Worm (Caenorhabditis elegans): ENCODE measurements around the gene M01H9.10.

The M01H9.10 gene

DNA sequence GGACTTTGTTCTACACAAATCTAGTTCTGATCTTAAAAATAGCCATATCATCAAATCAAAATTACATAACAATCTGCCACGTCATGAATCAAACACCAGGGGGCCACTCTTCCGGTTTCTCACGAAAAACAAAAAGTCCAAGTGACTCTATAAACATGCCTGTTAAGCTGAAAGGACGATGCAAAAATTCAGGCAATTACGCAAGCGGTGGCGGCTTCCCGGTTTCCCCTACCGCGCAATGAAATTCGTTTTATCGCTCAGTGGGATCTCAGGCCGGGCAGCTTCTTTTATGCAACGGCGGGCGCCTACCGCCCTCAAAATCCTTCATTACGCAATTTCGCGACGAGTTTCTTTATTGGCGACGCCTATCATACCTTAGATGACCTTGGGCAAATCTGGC lies 39.8 kb upstream of the M01H9.10 start:
- TF ChIP-seq rnt-1 (tag; optimal IDR thresholded peaks at IDR 0.05) (peak; percentile 9), ref-2 (tag; optimal IDR thresholded peaks at IDR 0.05) (no peak)

DNA sequence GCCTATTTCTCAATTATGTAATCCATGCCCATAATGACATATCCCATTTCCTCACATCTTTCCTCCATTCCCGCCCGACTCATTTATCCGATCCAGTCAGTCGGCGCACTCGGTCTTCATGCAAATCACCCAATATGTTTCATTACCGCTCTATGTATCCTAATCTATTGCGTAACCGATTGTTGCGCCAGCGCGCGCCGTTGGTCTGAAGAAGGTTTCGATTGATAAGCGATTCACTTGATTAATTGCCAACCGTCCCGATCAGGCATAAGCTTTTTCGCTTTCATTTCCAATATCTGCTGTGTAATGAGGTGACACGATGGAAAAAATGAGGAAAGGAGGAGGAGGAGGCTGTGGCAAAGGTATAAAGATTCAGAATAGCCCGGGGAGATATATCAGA lies 38.2 kb upstream of the M01H9.10 start:
- TF ChIP-seq pag-3 (tag; optimal IDR thresholded peaks at IDR 0.05; ENCODE audit: borderline replicate concordance) (no peak), pros-1 (tag; optimal IDR thresholded peaks at IDR 0.05) (no peak), elt-2 (tag; optimal IDR thresholded peaks at IDR 0.05) (no peak), nhr-232 (tag; optimal IDR thresholded peaks at IDR 0.05) (no peak), tbx-7 (tag; optimal IDR thresholded peaks at IDR 0.05) (no peak), K02D7.2 (tag; optimal IDR thresholded peaks at IDR 0.05) (no peak), ref-2 (tag; optimal IDR thresholded peaks at IDR 0.05) (peak; percentile 60), dve-1 (tag; optimal IDR thresholded peaks at IDR 0.05) (no peak)

- TF ChIP-seq lin-11 (tag; optimal IDR thresholded peaks at IDR 0.05) (no peak), fax-1 (tag; optimal IDR thresholded peaks at IDR 0.05) (no peak), npax-4 (tag; optimal IDR thresholded peaks at IDR 0.05) (no peak), hlh-13 (GFP tag; optimal IDR thresholded peaks at IDR 0.05) (no peak), zip-5 (tag; optimal IDR thresholded peaks at IDR 0.05) (no peak), ceh-9 (tag; optimal IDR thresholded peaks at IDR 0.05) (no peak), pha-4 (tag; optimal IDR thresholded peaks at IDR 0.05) (no peak), K02D7.2 (tag; optimal IDR thresholded peaks at IDR 0.05) (no peak), syd-9 (tag; optimal IDR thresholded peaks at IDR 0.05) (no peak), pax-1 (tag; optimal IDR thresholded peaks at IDR 0.05) (no peak), unc-55 (GFP tag; optimal IDR thresholded peaks at IDR 0.05) (no peak), nfya-1 (tag; optimal IDR thresholded peaks at IDR 0.05) (no peak), ahr-1 (tag; optimal IDR thresholded peaks at IDR 0.05) (no peak), hlh-8 (tag; optimal IDR thresholded peaks at IDR 0.05) (no peak), ceh-18 (tag; optimal IDR thresholded peaks at IDR 0.05) (no peak), ets-4 (tag; optimal IDR thresholded peaks at IDR 0.05) (no peak), dve-1 (tag; optimal IDR thresholded peaks at IDR 0.05) (no peak), ceh-14 (tag; optimal IDR thresholded peaks at IDR 0.05) (no peak), C08G9.2 (tag; optimal IDR thresholded peaks at IDR 0.05) (no peak), tbx-7 (tag; optimal IDR thresholded peaks at IDR 0.05) (no peak)
Observed at ce11 chrIV:4517066-4517465, 37.1 kb upstream of the M01H9.10 start, which contains the start of gene ZK180.5. Gene ZK180.5, minus strand, starts transcription at chrIV:4517166.

- TF ChIP-seq pag-3 (tag; optimal IDR thresholded peaks at IDR 0.05; ENCODE audit: borderline replicate concordance) (no peak), che-1 (tag; optimal IDR thresholded peaks at IDR 0.05) (no peak), zip-5 (tag; optimal IDR thresholded peaks at IDR 0.05) (no peak), pha-2 (tag; optimal IDR thresholded peaks at IDR 0.05) (no peak), tbx-7 (tag; optimal IDR thresholded peaks at IDR 0.05) (no peak), ceh-48 (tag; optimal IDR thresholded peaks at IDR 0.05) (no peak), madf-2 (tag; optimal IDR thresholded peaks at IDR 0.05) (no peak), ztf-16 (tag; optimal IDR thresholded peaks at IDR 0.05) (no peak)
Observed at ce11 chrIV:4516478-4516877, 36.6 kb upstream of the M01H9.10 start.

DNA sequence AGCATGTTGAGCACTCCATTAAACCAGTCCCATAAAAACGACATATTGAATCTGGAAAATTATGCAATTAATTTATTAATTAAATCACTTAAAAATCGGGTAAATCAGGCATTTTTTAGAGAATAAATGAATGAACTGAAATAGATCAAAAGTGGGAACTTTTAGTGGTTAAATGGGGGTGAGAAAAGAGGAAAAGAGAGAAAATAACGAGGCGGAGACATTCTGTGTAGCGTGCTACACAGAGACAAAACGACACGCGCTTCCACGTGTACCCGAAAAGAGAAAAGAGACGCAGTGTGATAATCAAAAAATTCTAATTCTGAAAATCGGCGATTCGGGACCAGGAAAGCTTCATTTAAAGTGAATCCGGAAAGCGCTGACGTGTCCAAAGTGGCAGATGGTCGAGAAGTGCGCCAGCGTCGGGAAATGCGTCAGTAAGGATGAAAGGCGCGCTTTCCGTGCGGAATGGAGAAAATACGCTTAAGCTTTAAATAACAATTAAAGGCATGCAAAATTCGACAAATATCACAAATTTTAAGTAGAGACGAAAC lies 33.4 kb upstream of the M01H9.10 start, which contains the start of gene sar-1:
TSS of gene sar-1 (minus strand) at position 51 of the 551 bp plus-strand sequence.
- no peak for TF ChIP-seq fax-1 (tag; optimal IDR thresholded peaks at IDR 0.05)
- no peak for TF ChIP-seq lim-6 (tag; optimal IDR thresholded peaks at IDR 0.05)
- TF ChIP-seq C38D4.7 (GFP tag; optimal IDR thresholded peaks at IDR 0.05): no peak
- TF ChIP-seq ceh-34 (tag; optimal IDR thresholded peaks at IDR 0.05): no peak
- no peak for TF ChIP-seq mec-3 (tag; optimal IDR thresholded peaks at IDR 0.05; ENCODE audit: borderline replicate concordance)
- TF ChIP-seq hlh-6 (tag; optimal IDR thresholded peaks at IDR 0.05): peak; percentile 39
- no peak for TF ChIP-seq nhr-11 (tag; optimal IDR thresholded peaks at IDR 0.05)
- TF ChIP-seq zip-5 (tag; optimal IDR thresholded peaks at IDR 0.05): no peak
- TF ChIP-seq ceh-30 (tag; optimal IDR thresholded peaks at IDR 0.05): peak; percentile 62
- TF ChIP-seq hlh-13 (GFP tag; optimal IDR thresholded peaks at IDR 0.05): no peak
- no peak for TF ChIP-seq ceh-22 (tag; optimal IDR thresholded peaks at IDR 0.05)
- TF ChIP-seq fkh-10 (GFP tag; optimal IDR thresholded peaks at IDR 0.05): no peak
- TF ChIP-seq ceh-24 (tag; optimal IDR thresholded peaks at IDR 0.05): no peak
- no peak for TF ChIP-seq gmeb-2 (tag; optimal IDR thresholded peaks at IDR 0.05)
- no peak for TF ChIP-seq che-1 (tag; optimal IDR thresholded peaks at IDR 0.05)
- no peak for TF ChIP-seq ama-1 (optimal IDR thresholded peaks at IDR 0.05)
- peak; percentile 5 for TF ChIP-seq ceh-2 (tag; optimal IDR thresholded peaks at IDR 0.05)
- TF ChIP-seq dve-1 (tag; optimal IDR thresholded peaks at IDR 0.05): no peak
- TF ChIP-seq elt-2 (tag; optimal IDR thresholded peaks at IDR 0.05): peak; percentile 44
- TF ChIP-seq sox-4 (tag; optimal IDR thresholded peaks at IDR 0.05): peak; percentile 33
- TF ChIP-seq F13H6.1 (tag; optimal IDR thresholded peaks at IDR 0.05): no peak
- TF ChIP-seq pax-1 (tag; optimal IDR thresholded peaks at IDR 0.05): no peak
- no peak for TF ChIP-seq npax-4 (tag; optimal IDR thresholded peaks at IDR 0.05)

Data from whole organism, late embryonic.